Worm (Caenorhabditis elegans) whole organism, L1 larva: ENCODE results near the gene srx-120.
A peak's percentile ranks its signal among the peaks of the same experiment; 100 is the strongest.
"Not testable (repeated sequence)": the region's sequence is repeated elsewhere in the genome, so short reads cannot be mapped to it uniquely, and the experiment has no call there.

Experiments used
- C16A3.4 ChIP-seq: fragments of 150-350 bp; optimal IDR thresholded peaks from 2 replicates; lab custom pipeline; 2014; ENCODE audit warnings: missing biosample characterization, missing genetic modification characterization
- aha-1 ChIP-seq: fragments of 150-350 bp; optimal IDR thresholded peaks from 2 replicates; lab custom pipeline; 2014; ENCODE audit warnings: missing biosample characterization, missing genetic modification characterization
- alr-1 ChIP-seq: fragments of 200-800 bp; sonication (Bioruptor generic); optimal IDR thresholded peaks from 2 replicates; lab custom pipeline; 2018; ENCODE audit warnings: borderline replicate concordance, mild to moderate bottlenecking, missing genetic modification characterization, missing compliant biosample characterization
- ceh-63 ChIP-seq: fragments of 200-800 bp; sonication (Bioruptor generic); optimal IDR thresholded peaks from 2 replicates; lab custom pipeline; 2018; ENCODE audit warnings: mild to moderate bottlenecking, missing genetic modification characterization, missing compliant biosample characterization
- ces-1 ChIP-seq: fragments of 150-350 bp; optimal IDR thresholded peaks from 2 replicates; lab custom pipeline; 2014; ENCODE audit warnings: missing biosample characterization, missing genetic modification reagents, missing genetic modification characterization
- dsc-1 ChIP-seq: sonication (generic microtip); optimal IDR thresholded peaks from 2 replicates; lab custom pipeline; 2016; ENCODE audit warnings: mild to moderate bottlenecking, missing genetic modification characterization, missing compliant biosample characterization
- efl-1 ChIP-seq, 4 experiments: fragments of 150-350 bp; optimal IDR thresholded peaks in 3 of 4; peaks in 1 of 4; 1 replicate in 1 of 4; 2 replicates in 3 of 4; lab custom pipeline; 2014; ENCODE audit warnings: missing biosample characterization in 2 of 4, missing genetic modification characterization in 2 of 4, missing genetic modification reagents in 2 of 4
- efl-3 ChIP-seq: fragments of 200-800 bp; sonication (Bioruptor generic); optimal IDR thresholded peaks from 2 replicates; lab custom pipeline; 2018; ENCODE audit warnings: mild to moderate bottlenecking, missing genetic modification characterization, missing compliant biosample characterization
- egl-27 ChIP-seq, 2 experiments: fragments of 150-350 bp in 1 of 2; sonication (generic microtip); optimal IDR thresholded peaks; 3 replicates each; lab custom pipeline; 2017 to 2018; ENCODE audit warnings: missing biosample characterization in 2 of 2, missing genetic modification characterization in 2 of 2, missing genetic modification reagents in 2 of 2
- elt-2 ChIP-seq: sonication (generic microtip); optimal IDR thresholded peaks from 2 replicates; lab custom pipeline; 2016; ENCODE audit warnings: missing genetic modification characterization, mild to moderate bottlenecking, inconsistent platforms, missing compliant biosample characterization, missing genetic modification reagents
- ets-5 ChIP-seq: fragments of 200-800 bp; sonication (Bioruptor generic); IDR thresholded peaks from 2 replicates; pipeline ENCODE4 v1.3.6; 2022; ENCODE audit warnings: missing genetic modification characterization, missing compliant biosample characterization
- fkh-10 ChIP-seq: sonication (generic microtip); optimal IDR thresholded peaks from 2 replicates; lab custom pipeline; 2017; ENCODE audit warnings: missing biosample characterization, missing genetic modification reagents, missing genetic modification characterization
- fkh-8 ChIP-seq: sonication (generic microtip); optimal IDR thresholded peaks from 2 replicates; lab custom pipeline; 2016; ENCODE audit warnings: mild to moderate bottlenecking, missing genetic modification characterization, missing compliant biosample characterization
- fos-1 ChIP-seq: fragments of 150-350 bp; optimal IDR thresholded peaks from 2 replicates; lab custom pipeline; 2014; ENCODE audit warnings: missing biosample characterization, missing genetic modification characterization
- hlh-4 ChIP-seq: sonication (generic microtip); optimal IDR thresholded peaks from 2 replicates; lab custom pipeline; 2016; ENCODE audit warnings: mild to moderate bottlenecking, missing genetic modification characterization, missing compliant biosample characterization
- irx-1 ChIP-seq: sonication (generic microtip); optimal IDR thresholded peaks from 2 replicates; lab custom pipeline; 2016; ENCODE audit warnings: missing genetic modification characterization, missing compliant biosample characterization
- lin-15B ChIP-seq: fragments of 150-350 bp; sonication (generic microtip); optimal IDR thresholded peaks from 3 replicates; lab custom pipeline; 2014; ENCODE audit warnings: missing biosample characterization, missing genetic modification characterization
- lin-35 ChIP-seq, 2 experiments: fragments of 150-350 bp; optimal IDR thresholded peaks; 2 replicates each; lab custom pipeline; 2014; ENCODE audit warnings: missing biosample characterization in 2 of 2, missing genetic modification characterization in 2 of 2, missing genetic modification reagents in 2 of 2
- lsy-2 ChIP-seq, 2 experiments: fragments of 150-350 bp; optimal IDR thresholded peaks; 2 replicates each; lab custom pipeline; 2014; ENCODE audit warnings: missing biosample characterization in 2 of 2, missing genetic modification characterization in 2 of 2
- mef-2 ChIP-seq: fragments of 150-350 bp; optimal IDR thresholded peaks from 2 replicates; lab custom pipeline; 2014; ENCODE audit warnings: missing biosample characterization, missing genetic modification characterization
- mep-1 ChIP-seq: fragments of 150-350 bp; optimal IDR thresholded peaks from 2 replicates; lab custom pipeline; 2014; ENCODE audit warnings: missing biosample characterization, missing genetic modification characterization
- nhr-19 ChIP-seq: fragments of 200-800 bp; sonication (Bioruptor generic); conservative IDR thresholded peaks from 2 replicates; pipeline ENCODE4 v1.3.6; 2022; ENCODE audit warnings: missing genetic modification characterization, missing compliant biosample characterization
- nhr-28 ChIP-seq: fragments of 150-350 bp; optimal IDR thresholded peaks from 2 replicates; lab custom pipeline; 2014; ENCODE audit warnings: missing biosample characterization, missing genetic modification characterization
- nhr-47 ChIP-seq: sonication (generic microtip); optimal IDR thresholded peaks from 2 replicates; lab custom pipeline; 2016; ENCODE audit warnings: mild to moderate bottlenecking, missing genetic modification characterization, moderate library complexity, missing compliant biosample characterization
- nhr-71 ChIP-seq: sonication (generic microtip); optimal IDR thresholded peaks from 2 replicates; lab custom pipeline; 2016; ENCODE audit warnings: mild to moderate bottlenecking, missing genetic modification characterization, moderate library complexity, missing compliant biosample characterization
- nhr-76 ChIP-seq: sonication (generic microtip); optimal IDR thresholded peaks from 2 replicates; lab custom pipeline; 2017; ENCODE audit warnings: missing biosample characterization, missing genetic modification characterization
- nhr-84 ChIP-seq: sonication (generic microtip); optimal IDR thresholded peaks from 2 replicates; lab custom pipeline; 2017; ENCODE audit warnings: missing biosample characterization, missing genetic modification characterization
- nhr-90 ChIP-seq: sonication (generic microtip); optimal IDR thresholded peaks from 2 replicates; lab custom pipeline; 2016; ENCODE audit warnings: mild to moderate bottlenecking, missing genetic modification characterization, missing compliant biosample characterization; ENCODE audit not compliant: poor library complexity
- pag-3 ChIP-seq: sonication (generic microtip); optimal IDR thresholded peaks from 2 replicates; lab custom pipeline; 2017; ENCODE audit warnings: missing genetic modification characterization, mild to moderate bottlenecking, missing compliant biosample characterization, antibody characterized with exemption, borderline replicate concordance; ENCODE audit not compliant: insufficient read depth
- rnt-1 ChIP-seq: sonication (generic microtip); optimal IDR thresholded peaks from 2 replicates; lab custom pipeline; 2016; ENCODE audit warnings: mild to moderate bottlenecking, missing genetic modification characterization, moderate library complexity, missing compliant biosample characterization
- snu-23 ChIP-seq: sonication (generic microtip); optimal IDR thresholded peaks from 2 replicates; lab custom pipeline; 2016; ENCODE audit warnings: missing genetic modification characterization, missing compliant biosample characterization
- unc-130 ChIP-seq: fragments of 150-350 bp; optimal IDR thresholded peaks from 2 replicates; lab custom pipeline; 2017; ENCODE audit warnings: missing biosample characterization, missing genetic modification characterization, inconsistent platforms
- unc-30 ChIP-seq: sonication (generic microtip); optimal IDR thresholded peaks from 2 replicates; lab custom pipeline; 2017; ENCODE audit warnings: missing biosample characterization, missing genetic modification characterization
- zag-1 ChIP-seq: fragments of 150-350 bp; optimal IDR thresholded peaks from 2 replicates; lab custom pipeline; 2014; ENCODE audit warnings: missing biosample characterization, missing genetic modification characterization
- ztf-11 ChIP-seq, 2 experiments: sonication (generic microtip); optimal IDR thresholded peaks; 2 replicates each; lab custom pipeline; 2016 to 2017; ENCODE audit warnings: missing genetic modification characterization in 2 of 2, missing biosample characterization in 1 of 2, missing compliant biosample characterization in 1 of 2
- ztf-4 ChIP-seq: fragments of 150-350 bp; optimal IDR thresholded peaks from 2 replicates; lab custom pipeline; 2014; ENCODE audit warnings: missing biosample characterization, missing genetic modification characterization

The srx-120 gene

DNA sequence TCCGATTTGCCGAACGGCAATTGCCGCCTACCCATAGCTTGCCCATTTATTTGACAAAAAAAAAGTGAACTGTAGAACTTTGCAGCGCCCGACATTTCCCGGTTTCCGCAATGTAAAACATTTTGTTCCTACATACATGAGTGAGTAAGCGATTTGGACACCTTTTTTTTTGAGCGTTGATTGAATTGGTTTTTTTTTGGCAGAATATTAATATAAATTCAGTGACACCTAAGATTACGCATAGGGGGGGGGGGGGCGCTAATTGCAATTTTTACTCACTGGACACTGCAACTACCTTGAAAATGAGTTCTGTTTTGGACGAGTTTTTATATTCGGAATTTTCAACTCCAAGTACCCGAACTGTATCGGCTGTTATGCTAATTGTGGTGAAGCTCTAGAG lies 5.5 kb upstream of the srx-120 start, which contains the start of gene srx-118 (continued):
- no peak for TF ChIP-seq nhr-84 (tag; lab: Kevin White, UChicago)
- TF ChIP-seq, all 84 proteins: peak for 0

DNA sequence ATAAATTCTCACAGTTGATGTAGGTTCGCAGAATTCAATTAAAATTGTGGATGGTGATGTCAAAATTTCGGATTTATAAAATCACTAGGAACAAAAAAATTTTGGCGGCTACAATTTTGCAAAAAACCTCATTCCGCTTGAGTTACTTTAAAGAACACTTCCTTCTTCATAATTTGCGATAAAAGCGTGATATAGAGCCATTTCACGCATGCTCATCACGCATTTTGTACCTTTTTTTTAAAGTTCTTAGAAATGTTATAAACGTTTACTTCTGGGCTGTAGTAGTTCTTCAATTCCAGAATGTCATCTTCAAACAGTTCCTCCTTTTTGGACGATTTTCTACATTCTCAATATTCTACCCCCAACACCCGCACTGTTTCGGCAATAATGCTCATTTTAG lies 3.1 kb upstream of the srx-120 start, which contains the start of gene srx-119:
srx-119 (plus strand) TSS at position 301 of the 400 bp plus-strand sequence.
- TF ChIP-seq rnt-1 (no peak), nhr-28 (tag; lab: Kevin White, UChicago) (no peak), unc-130 (tag; lab: Kevin White, UChicago) (no peak), aha-1 (tag; lab: Kevin White, UChicago) (no peak), fkh-10 (GFP tag; lab: Kevin White, UChicago) (no peak), fos-1 (tag; lab: Kevin White, UChicago) (no peak), alr-1 (tag; lab: Kevin White, UChicago) (no peak)

DNA sequence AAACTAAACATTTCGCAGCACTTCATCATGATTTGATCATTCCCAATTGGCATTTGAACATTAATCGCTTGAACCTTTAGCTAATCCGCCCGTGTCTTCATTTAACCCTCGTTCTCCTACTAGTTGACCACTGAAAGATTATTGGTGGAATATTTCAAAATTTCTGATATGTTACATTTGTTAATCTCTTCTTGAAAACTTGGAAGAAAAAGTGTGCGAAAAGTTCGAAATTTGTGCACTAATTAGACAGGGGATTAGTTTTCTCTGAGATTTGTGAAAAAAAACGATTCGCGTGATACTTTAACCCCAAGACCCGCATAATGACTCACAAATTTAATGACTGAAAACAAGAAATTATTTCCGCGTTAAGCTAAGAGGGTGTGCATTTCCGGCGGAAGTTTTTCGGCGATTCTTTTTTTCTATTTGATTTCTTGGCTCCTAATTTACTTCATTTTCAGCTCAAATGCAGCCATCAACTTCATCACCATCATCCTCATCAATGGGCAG lies 4.3 kb downstream of the srx-120 start, which contains the start of gene nimk-1:
nimk-1 (plus strand) TSS at position 457 of the 507 bp plus-strand sequence.
- TF ChIP-seq ceh-63 (no peak), dsc-1 (tag; lab: Kevin White, UChicago) (peak; percentile 64)

DNA sequence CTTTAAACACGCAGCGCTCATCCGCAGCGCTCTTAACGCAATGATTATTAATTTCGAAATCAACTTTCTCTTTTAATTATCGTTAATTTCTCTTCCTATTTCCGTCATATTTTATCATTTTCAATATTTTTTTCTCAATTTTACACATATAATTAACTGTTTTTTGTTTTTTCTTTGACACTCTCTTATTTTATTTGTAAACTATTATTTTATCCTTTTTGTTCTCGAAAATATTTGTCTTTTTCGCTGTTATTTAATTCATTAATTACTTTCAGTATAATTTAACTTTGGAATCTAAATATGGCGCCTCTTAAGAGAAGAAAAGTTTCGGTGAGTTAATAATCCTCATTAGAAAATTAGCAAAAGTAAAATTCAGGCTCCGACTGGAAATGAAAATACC lies 5.1 kb downstream of the srx-120 start, which contains the start of gene F49C5.3:
F49C5.3 (plus strand) TSS at position 301 of the 400 bp plus-strand sequence.
- not testable (repeated sequence) for TF ChIP-seq ets-5 (GFP tag; lab: Robert Waterston, UW); ztf-11 (tag; optimal IDR thresholded peaks at IDR 0.05; lab: Kevin White, UChicago); irx-1 (tag; lab: Kevin White, UChicago)

DNA sequence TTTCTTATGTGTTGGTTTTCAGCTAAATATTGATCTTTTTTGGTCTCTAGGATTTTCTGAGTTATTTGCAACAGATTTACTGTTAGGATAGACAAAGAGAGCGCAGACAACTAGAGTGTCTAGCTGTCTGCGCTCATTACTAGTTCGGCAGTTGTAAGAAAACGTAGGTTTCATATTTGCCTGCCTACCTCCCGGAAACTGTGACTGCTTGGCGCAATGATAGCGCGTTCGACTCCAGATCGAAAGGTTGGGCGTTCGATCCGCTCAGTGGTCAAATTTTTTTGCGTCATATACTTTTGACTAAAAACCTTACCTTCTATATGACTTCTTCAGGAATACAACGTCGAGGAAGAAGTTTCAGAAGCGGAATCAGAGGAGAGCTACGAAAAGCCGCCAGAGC lies 8.3 kb downstream of the srx-120 start:
- no peak for TF ChIP-seq pag-3 (tag; lab: Kevin White, UChicago)
- TF ChIP-seq lsy-2 (tag; optimal IDR thresholded peaks at IDR 0.05; lab: Kevin White, UChicago): no peak
- TF ChIP-seq dsc-1 (tag; lab: Kevin White, UChicago): no peak
- TF ChIP-seq fkh-10 (GFP tag; lab: Kevin White, UChicago): no peak
- no peak for TF ChIP-seq zag-1 (tag; lab: Kevin White, UChicago)
- no peak for TF ChIP-seq nhr-76 (tag; lab: Kevin White, UChicago)
- no peak for TF ChIP-seq fos-1 (tag; lab: Kevin White, UChicago)
- TF ChIP-seq ets-5 (GFP tag; lab: Robert Waterston, UW): no peak
- TF ChIP-seq mep-1: no peak
- TF ChIP-seq ztf-4: no peak
- no peak for TF ChIP-seq efl-3 (GFP tag; lab: Kevin White, UChicago)
- TF ChIP-seq unc-30: no peak
- TF ChIP-seq C16A3.4 (tag; lab: Kevin White, UChicago): no peak
- no peak for TF ChIP-seq fkh-8 (tag; lab: Kevin White, UChicago)
- no peak for TF ChIP-seq ces-1 (GFP tag; lab: Kevin White, UChicago)
- TF ChIP-seq hlh-4: no peak
- no peak for TF ChIP-seq lin-15B (tag; lab: Kevin White, UChicago)
- no peak for TF ChIP-seq nhr-19 (GFP tag; lab: Robert Waterston, UW)
- no peak for TF ChIP-seq mef-2 (tag; lab: Kevin White, UChicago)
- TF ChIP-seq egl-27 (tag; optimal IDR thresholded peaks at IDR 0.05; lab: Kevin White, UChicago): no peak

DNA sequence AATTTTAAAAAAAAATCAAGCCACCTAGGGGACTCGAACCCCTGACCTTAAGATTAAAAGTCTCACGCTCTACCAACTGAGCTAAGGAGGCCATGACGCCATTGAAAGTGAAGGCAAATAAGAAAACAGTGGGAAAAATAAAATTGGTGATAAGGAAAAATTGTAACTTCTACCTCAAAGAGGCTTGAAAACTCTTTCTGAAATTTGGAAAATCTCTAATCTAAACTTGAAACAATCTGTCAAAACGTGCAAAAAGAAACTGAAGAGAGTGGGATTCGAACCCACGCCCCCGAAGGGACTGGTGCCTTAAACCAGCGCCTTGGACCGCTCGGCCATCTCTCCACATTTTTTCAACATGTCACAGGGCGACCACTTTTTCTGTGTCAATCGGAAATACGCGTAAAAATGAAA lies 10.6 kb downstream of the srx-120 start:
- TF ChIP-seq nhr-90 (tag; lab: Kevin White, UChicago) (peak; percentile 68), lin-35 (GFP tag; optimal IDR thresholded peaks at IDR 0.05; lab: Kevin White, UChicago) (peak in 1 of 2 experiments; percentile 31), efl-1 (optimal IDR thresholded peaks at IDR 0.05; lab: Kevin White, UChicago) (peak in 1 of 2 experiments; percentile 2), efl-1 (GFP tag; optimal IDR thresholded peaks at IDR 0.05 in 1 of 2; lab: Kevin White, UChicago) (peak in 1 of 2 experiments; percentile 82), nhr-19 (GFP tag; lab: Robert Waterston, UW) (0 out of 2 replicates have a peak, but pooled peaks have one; percentile 11), C16A3.4 (tag; lab: Kevin White, UChicago) (peak; percentile 7), elt-2 (tag; lab: Kevin White, UChicago) (peak; percentile 24), nhr-71 (tag; lab: Kevin White, UChicago) (peak; percentile 31), nhr-47 (tag; lab: Kevin White, UChicago) (peak; percentile 15), snu-23 (GFP tag; lab: Kevin White, UChicago) (peak; percentile 18)
